Fruit fly (Drosophila melanogaster) whole organism, adult: ENCODE data around the gene Ltn1.

ENCODE experiments used
- CG11617 ChIP-seq: fragments of 200-800 bp; sonication (Bioruptor generic); optimal IDR thresholded peaks from 2 replicates; lab custom pipeline; 2017; ENCODE audit warnings: mild to moderate bottlenecking, missing biosample characterization, missing genetic modification reagents, missing genetic modification characterization
- CG12768 ChIP-seq: fragments of 200-800 bp; sonication (Bioruptor generic); optimal IDR thresholded peaks from 2 replicates; lab custom pipeline; 2017; ENCODE audit warnings: missing biosample characterization, missing genetic modification characterization, mild to moderate bottlenecking, moderate library complexity, missing genetic modification reagents
- CG14711 ChIP-seq: fragments of 200-800 bp; sonication (Bioruptor generic); optimal IDR thresholded peaks from 2 replicates; lab custom pipeline; 2018; ENCODE audit warnings: missing biosample characterization, mild to moderate bottlenecking, missing genetic modification characterization, moderate library complexity
- CG1620 ChIP-seq: fragments of 200-800 bp; sonication (Bioruptor generic); optimal IDR thresholded peaks from 2 replicates; lab custom pipeline; 2016; ENCODE audit warnings: missing biosample characterization, missing genetic modification characterization
- CG33017 ChIP-seq: fragments of 200-800 bp; sonication (Bioruptor generic); optimal IDR thresholded peaks from 2 replicates; lab custom pipeline; 2018; ENCODE audit warnings: missing biosample characterization, mild to moderate bottlenecking, missing genetic modification characterization, moderate library complexity
- CG5204 ChIP-seq: fragments of 200-800 bp; sonication (Bioruptor generic); optimal IDR thresholded peaks from 2 replicates; lab custom pipeline; 2016; ENCODE audit warnings: missing biosample characterization, missing genetic modification characterization
- CG7045 ChIP-seq: fragments of 200-800 bp; sonication (Bioruptor generic); optimal IDR thresholded peaks from 2 replicates; lab custom pipeline; 2017; ENCODE audit warnings: missing biosample characterization, mild to moderate bottlenecking, missing genetic modification characterization
- CG7101 ChIP-seq: fragments of 200-800 bp; sonication (Bioruptor generic); optimal IDR thresholded peaks from 2 replicates; lab custom pipeline; 2018; ENCODE audit warnings: missing biosample characterization, mild to moderate bottlenecking, missing genetic modification characterization, moderate library complexity
- Clk ChIP-seq: fragments of 200-800 bp; sonication (Bioruptor generic); optimal IDR thresholded peaks from 2 replicates; lab custom pipeline; 2017; ENCODE audit warnings: missing biosample characterization, missing genetic modification characterization
- Crg-1 ChIP-seq: fragments of 200-800 bp; sonication (Bioruptor generic); optimal IDR thresholded peaks from 2 replicates; lab custom pipeline; 2016; ENCODE audit warnings: missing biosample characterization, missing genetic modification characterization
- Hr96 ChIP-seq: fragments of 200-800 bp; sonication (Bioruptor generic); optimal IDR thresholded peaks from 2 replicates; lab custom pipeline; 2016; ENCODE audit warnings: missing biosample characterization, missing genetic modification characterization
- Mnt ChIP-seq: fragments of 200-800 bp; sonication (Bioruptor generic); optimal IDR thresholded peaks from 2 replicates; lab custom pipeline; 2016; ENCODE audit warnings: missing biosample characterization, mild to moderate bottlenecking, missing genetic modification characterization
- bab1 ChIP-seq: fragments of 200-800 bp; sonication (Bioruptor generic); optimal IDR thresholded peaks from 3 replicates; lab custom pipeline; 2019; ENCODE audit warnings: missing biosample characterization, mild to moderate bottlenecking, missing genetic modification characterization, moderate library complexity
- cic ChIP-seq: fragments of 200-800 bp; sonication (Bioruptor generic); optimal IDR thresholded peaks from 2 replicates; lab custom pipeline; 2017; ENCODE audit warnings: missing biosample characterization, mild to moderate bottlenecking, missing genetic modification characterization, moderate library complexity
- cnc ChIP-seq, 2 experiments: fragments of >200 bp; optimal IDR thresholded peaks; 2 replicates each; lab custom pipeline; 2017
- kay ChIP-seq: fragments of 200-800 bp; sonication (Bioruptor generic); peaks from one replicate; lab custom pipeline; 2016; ENCODE audit warnings: missing biosample characterization, missing genetic modification characterization, borderline replicate concordance
- ovo ChIP-seq: fragments of 200-800 bp; sonication (Bioruptor generic); optimal IDR thresholded peaks from 2 replicates; lab custom pipeline; 2016; ENCODE audit warnings: missing biosample characterization, missing genetic modification characterization
- pad ChIP-seq: fragments of 200-800 bp; sonication (Bioruptor generic); optimal IDR thresholded peaks from 3 replicates; lab custom pipeline; 2017; ENCODE audit warnings: missing biosample characterization, missing genetic modification characterization, mild to moderate bottlenecking, moderate library complexity, missing genetic modification reagents
- tj ChIP-seq: fragments of 200-800 bp; sonication (Bioruptor generic); optimal IDR thresholded peaks from 3 replicates; lab custom pipeline; 2017; ENCODE audit warnings: missing biosample characterization, mild to moderate bottlenecking, missing genetic modification characterization, moderate library complexity
- toe ChIP-seq: fragments of 200-800 bp; sonication (Bioruptor generic); optimal IDR thresholded peaks from 2 replicates; lab custom pipeline; 2016; ENCODE audit warnings: missing biosample characterization, missing genetic modification characterization

Ltn1 gene

DNA sequence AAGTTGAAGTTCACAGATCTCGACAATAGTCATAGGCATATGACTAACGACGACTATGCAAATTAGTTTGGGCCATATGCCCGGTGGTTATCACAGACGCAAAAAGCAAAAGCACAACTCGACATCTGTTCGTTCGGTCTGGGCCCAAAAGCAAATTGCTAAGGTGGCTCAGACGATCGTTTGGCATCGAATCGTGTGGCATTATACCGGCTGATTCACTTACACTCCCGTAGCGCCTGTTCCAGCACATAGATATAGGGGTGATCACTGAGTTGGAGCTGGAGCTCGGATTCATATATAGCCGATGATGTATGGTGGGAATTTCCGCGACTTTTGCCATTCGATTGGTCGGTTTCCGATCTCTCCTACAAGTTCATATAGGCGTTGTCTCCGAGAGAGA lies 14.0 kb upstream of the Ltn1 start:
- TF ChIP-seq Clk (no peak), toe (GFP tag; lab: Kevin White, UChicago) (no peak), cnc (optimal IDR thresholded peaks at IDR 0.05; lab: Kevin White, UChicago) (no peak), Crg-1 (GFP tag; lab: Kevin White, UChicago) (no peak), CG5204 (GFP tag; lab: Kevin White, UChicago) (no peak), kay (GFP tag; lab: Kevin White, UChicago) (no peak)

DNA sequence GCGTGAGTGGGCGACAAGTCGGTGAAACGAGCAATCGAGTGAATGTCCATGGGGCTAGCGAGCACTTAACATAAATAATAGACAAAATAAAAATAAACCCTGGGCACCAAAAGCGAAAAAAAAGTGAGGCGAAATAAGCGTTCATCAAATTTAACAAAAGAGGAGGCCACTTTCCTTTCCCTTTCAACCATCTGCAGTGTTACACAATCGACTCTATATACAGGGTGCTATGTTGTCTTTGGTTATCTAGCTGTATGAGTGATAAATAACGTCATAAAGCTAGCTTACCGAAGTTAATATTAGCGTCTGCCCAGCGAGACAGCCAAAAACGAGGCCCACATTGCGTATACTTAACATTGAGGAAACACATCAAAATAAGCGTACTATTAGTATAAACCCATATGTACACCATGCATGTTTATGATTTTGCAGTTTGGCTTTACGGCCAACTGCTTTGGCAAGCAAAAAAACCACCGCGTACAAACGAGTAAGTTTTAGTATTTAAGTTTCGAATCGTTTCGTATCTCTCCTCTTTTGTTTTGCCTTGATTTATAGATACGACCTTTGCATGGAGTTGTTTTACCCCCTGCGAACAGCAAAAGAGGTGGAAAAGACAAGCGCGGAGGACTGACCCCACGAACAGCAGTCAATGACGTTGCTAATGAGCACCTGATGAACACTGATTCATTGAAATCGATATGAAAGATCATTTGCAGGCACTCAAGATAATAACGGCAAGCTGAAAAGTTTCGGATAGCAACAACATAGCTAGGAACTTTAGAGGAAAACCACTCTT lies 13.0 kb upstream of the Ltn1 start:
- TF ChIP-seq bab1, result no peak
- no peak for TF ChIP-seq CG12768 (GFP tag; lab: Kevin White, UChicago)
- TF ChIP-seq kay (GFP tag; lab: Kevin White, UChicago), result no peak
- TF ChIP-seq Clk, result no peak
- TF ChIP-seq CG5204 (GFP tag; lab: Kevin White, UChicago), result no peak
- no peak for TF ChIP-seq CG7045
- no peak for TF ChIP-seq CG14711
- no peak for TF ChIP-seq CG33017 (tag; lab: Kevin White, UChicago)
- TF ChIP-seq toe (GFP tag; lab: Kevin White, UChicago), result no peak
- no peak for TF ChIP-seq ovo (GFP tag; lab: Kevin White, UChicago)
- TF ChIP-seq cnc (optimal IDR thresholded peaks at IDR 0.05; lab: Kevin White, UChicago), result no peak
- TF ChIP-seq CG7101, result no peak
- no peak for TF ChIP-seq CG11617 (GFP tag; lab: Kevin White, UChicago)
- no peak for TF ChIP-seq Hr96 (GFP tag; lab: Kevin White, UChicago)
- no peak for TF ChIP-seq CG1620
- no peak for TF ChIP-seq cic (GFP tag; lab: Kevin White, UChicago)
- no peak for TF ChIP-seq pad
- TF ChIP-seq Mnt (GFP tag; lab: Kevin White, UChicago), result no peak
- no peak for TF ChIP-seq Crg-1 (GFP tag; lab: Kevin White, UChicago)
- no peak for TF ChIP-seq tj

DNA sequence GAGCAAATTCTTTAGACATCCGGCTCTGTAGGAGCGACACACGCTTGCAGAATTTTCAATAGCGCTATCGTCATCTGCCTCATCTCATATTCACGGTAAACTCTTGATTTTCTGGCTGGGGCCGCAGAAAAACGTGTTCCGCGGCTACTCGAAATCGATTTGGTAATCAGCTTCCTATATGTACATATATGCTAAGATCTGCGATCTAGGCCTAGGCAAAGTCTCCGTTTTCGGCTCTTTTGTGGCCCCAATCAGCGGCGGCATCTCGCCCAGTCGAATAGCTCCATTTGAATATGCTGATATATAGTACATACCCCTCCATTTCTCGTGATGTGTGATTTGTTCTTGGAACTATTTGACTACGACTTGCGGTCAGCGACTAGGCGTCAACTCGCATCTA lies 10.9 kb upstream of the Ltn1 start:
- no peak for TF ChIP-seq cic (GFP tag; lab: Kevin White, UChicago)
- no peak for TF ChIP-seq CG11617 (GFP tag; lab: Kevin White, UChicago)
- no peak for TF ChIP-seq Mnt (GFP tag; lab: Kevin White, UChicago)
- no peak for TF ChIP-seq Crg-1 (GFP tag; lab: Kevin White, UChicago)
- TF ChIP-seq tj, result no peak

DNA sequence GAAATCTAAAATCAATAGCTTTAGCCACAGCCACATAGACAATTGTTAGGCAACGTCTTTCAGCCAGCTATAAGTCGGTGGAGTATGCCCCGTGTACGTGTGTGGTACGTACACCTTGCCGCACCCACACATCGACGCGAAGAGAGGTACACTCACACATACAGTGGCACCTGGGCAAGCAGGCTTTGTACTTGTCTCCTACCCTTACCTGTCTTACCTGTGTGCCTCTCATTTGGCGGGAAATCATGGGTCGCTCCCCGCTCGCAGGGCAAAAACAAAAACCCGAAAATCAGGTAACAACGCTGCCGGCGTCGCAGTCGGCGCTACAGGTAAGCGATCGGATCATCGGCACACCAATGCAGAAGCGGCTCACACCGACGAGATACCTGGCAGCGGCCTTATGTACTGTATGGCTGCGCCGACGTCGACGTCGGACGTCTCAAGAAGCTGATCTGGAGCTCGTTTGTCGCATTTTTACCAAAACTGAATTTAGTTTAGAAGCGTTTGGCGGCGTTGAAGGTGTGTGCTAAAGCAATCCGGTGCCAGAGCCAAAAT lies 10.1 kb upstream of the Ltn1 start:
- TF ChIP-seq CG12768 (GFP tag; lab: Kevin White, UChicago), result no peak
- no peak for TF ChIP-seq CG7101
- TF ChIP-seq Hr96 (GFP tag; lab: Kevin White, UChicago), result no peak
- no peak for TF ChIP-seq cic (GFP tag; lab: Kevin White, UChicago)
- TF ChIP-seq bab1, result no peak
- no peak for TF ChIP-seq CG1620
- no peak for TF ChIP-seq Crg-1 (GFP tag; lab: Kevin White, UChicago)
- no peak for TF ChIP-seq kay (GFP tag; lab: Kevin White, UChicago)
- TF ChIP-seq CG14711, result no peak
- TF ChIP-seq Mnt (GFP tag; lab: Kevin White, UChicago), result no peak

DNA sequence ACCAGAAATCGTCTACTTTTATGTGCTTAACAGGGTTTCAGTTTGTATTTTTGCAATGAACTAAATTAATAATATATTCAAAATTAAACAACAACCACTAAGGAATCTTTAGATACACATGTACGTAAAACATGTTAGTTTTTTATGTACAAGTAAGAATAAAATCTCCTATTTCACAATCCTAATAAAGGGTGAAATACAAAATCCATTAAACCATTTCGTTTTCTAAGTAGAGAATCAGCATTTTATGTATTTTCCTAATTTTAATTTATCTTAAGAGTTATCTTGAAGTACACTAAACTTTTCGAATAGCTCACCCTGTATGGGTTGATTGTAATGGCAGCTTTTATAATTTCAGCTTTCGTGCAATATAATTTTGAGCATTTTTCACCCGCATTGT lies 9.7 kb upstream of the Ltn1 start:
- TF ChIP-seq Clk, result no peak
- TF ChIP-seq CG5204 (GFP tag; lab: Kevin White, UChicago), result peak; percentile 25

DNA sequence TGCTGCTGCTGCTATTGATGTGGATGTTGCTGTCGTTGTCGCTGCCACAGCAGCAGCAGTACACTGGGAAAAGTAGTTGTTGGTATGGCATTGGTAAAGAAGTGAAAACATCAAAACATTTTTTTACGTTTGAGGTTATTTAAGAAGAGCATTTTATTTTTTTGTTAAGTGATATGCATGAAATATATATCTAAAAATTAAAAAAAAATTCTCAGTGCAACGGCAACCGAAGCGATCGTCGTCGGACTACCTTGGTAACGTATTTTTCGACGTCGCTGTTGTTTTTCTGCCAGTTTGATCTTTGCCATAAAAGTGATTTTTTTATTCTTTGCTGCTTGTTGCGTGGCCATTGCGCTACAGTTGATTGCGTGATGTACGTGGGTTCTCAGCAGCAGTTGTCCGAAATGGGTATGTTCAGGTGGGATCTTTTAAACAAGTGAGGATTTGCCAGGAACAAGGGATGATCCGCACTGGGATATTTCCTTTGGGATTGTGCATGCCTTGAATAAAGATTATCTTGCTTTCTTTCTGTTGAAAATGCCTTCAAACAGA lies 8.7 kb upstream of the Ltn1 start:
- TF ChIP-seq bab1, result no peak
- no peak for TF ChIP-seq Crg-1 (GFP tag; lab: Kevin White, UChicago)
- no peak for TF ChIP-seq Clk
- TF ChIP-seq toe (GFP tag; lab: Kevin White, UChicago), result no peak
- TF ChIP-seq CG7045, result peak; percentile 57
- TF ChIP-seq pad, result no peak
- TF ChIP-seq ovo (GFP tag; lab: Kevin White, UChicago), result no peak
- no peak for TF ChIP-seq kay (GFP tag; lab: Kevin White, UChicago)
- TF ChIP-seq CG5204 (GFP tag; lab: Kevin White, UChicago), result peak; percentile 50
- no peak for TF ChIP-seq cic (GFP tag; lab: Kevin White, UChicago)
- TF ChIP-seq CG11617 (GFP tag; lab: Kevin White, UChicago), result no peak
- peak; percentile 33 for TF ChIP-seq CG7101
- TF ChIP-seq CG1620, result no peak
- TF ChIP-seq CG14711, result peak; percentile 28
- TF ChIP-seq tj, result no peak
- TF ChIP-seq CG12768 (GFP tag; lab: Kevin White, UChicago), result no peak
